Fruit fly (Drosophila melanogaster) whole organism, wandering third instar larva: Measurements from ENCODE around the gene Sodh2.

ENCODE experiments used
- CG32264 ChIP-seq: fragments of 200-800 bp; sonication (Bioruptor generic); optimal IDR thresholded peaks from 2 replicates; lab custom pipeline; 2016; ENCODE audit warnings: missing biosample characterization, missing genetic modification characterization
- CG9705 ChIP-seq: fragments of 200-800 bp; sonication (Bioruptor generic); optimal IDR thresholded peaks from 2 replicates; lab custom pipeline; 2018; ENCODE audit warnings: missing biosample characterization, mild to moderate bottlenecking, missing genetic modification characterization
- CrebA ChIP-seq: fragments of 200-800 bp; sonication (Bioruptor generic); optimal IDR thresholded peaks from 2 replicates; lab custom pipeline; 2016; ENCODE audit warnings: missing biosample characterization, mild to moderate bottlenecking, missing genetic modification characterization, borderline replicate concordance
- Dfd ChIP-seq: fragments of >200 bp; optimal IDR thresholded peaks from 2 replicates; lab custom pipeline; 2017; ENCODE audit warnings: missing biosample characterization, missing genetic modification characterization
- Dif ChIP-seq: fragments of 200-275, 200-300 bp; sonication (Bioruptor generic); optimal IDR thresholded peaks from 2 replicates; lab custom pipeline; 2018; ENCODE audit warnings: missing biosample characterization, missing genetic modification characterization; ENCODE audit not compliant: partially characterized antibody
- HLH106 ChIP-seq: fragments of 200-800 bp; optimal IDR thresholded peaks from 3 replicates; lab custom pipeline; 2019; ENCODE audit warnings: missing biosample characterization, mild to moderate bottlenecking, missing genetic modification characterization, moderate library complexity
- Hnf4 ChIP-seq: fragments of 200-800 bp; sonication (Bioruptor generic); optimal IDR thresholded peaks from 2 replicates; lab custom pipeline; 2016; ENCODE audit warnings: missing biosample characterization, mild to moderate bottlenecking, missing genetic modification characterization
- Hr78 ChIP-seq: fragments of >200 bp; optimal IDR thresholded peaks from 2 replicates; lab custom pipeline; 2017; ENCODE audit warnings: missing biosample characterization, missing genetic modification characterization
- Hr83 ChIP-seq: fragments of 200-300 bp; sonication (Bioruptor generic); optimal IDR thresholded peaks from 2 replicates; lab custom pipeline; 2016; ENCODE audit warnings: missing biosample characterization, mild to moderate bottlenecking, missing genetic modification characterization, moderate library complexity; ENCODE audit not compliant: poor library complexity, severe bottlenecking
- Jra ChIP-seq: sonication (Bioruptor generic); optimal IDR thresholded peaks from 2 replicates; lab custom pipeline; 2016; ENCODE audit warnings: missing biosample characterization, missing genetic modification characterization
- Mio ChIP-seq: sonication (Bioruptor generic); optimal IDR thresholded peaks from 2 replicates; lab custom pipeline; 2016; ENCODE audit warnings: missing biosample characterization, missing genetic modification characterization
- Myc ChIP-seq: fragments of >200 bp; optimal IDR thresholded peaks from 2 replicates; lab custom pipeline; 2017
- N ChIP-seq: fragments of >200 bp; optimal IDR thresholded peaks from 2 replicates; lab custom pipeline; 2018; ENCODE audit warnings: missing biosample characterization, missing external identifiers, missing genetic modification characterization
- OdsH ChIP-seq: fragments of 200-800 bp; sonication (Bioruptor generic); optimal IDR thresholded peaks from 2 replicates; lab custom pipeline; 2016; ENCODE audit warnings: missing biosample characterization, mild to moderate bottlenecking, missing genetic modification characterization
- Rel ChIP-seq, 2 experiments: fragments of 200-800 bp; sonication (Bioruptor generic) in 1 of 2; optimal IDR thresholded peaks; 2 replicates in 1 of 2; 3 replicates in 1 of 2; lab custom pipeline; 2016 to 2019; ENCODE audit warnings: mild to moderate bottlenecking in 2 of 2, missing biosample characterization in 2 of 2, missing genetic modification characterization in 2 of 2, moderate library complexity in 1 of 2
- Sp1 ChIP-seq: fragments of 200-800 bp; sonication (Bioruptor generic); optimal IDR thresholded peaks from 3 replicates; lab custom pipeline; 2019; ENCODE audit warnings: missing biosample characterization, mild to moderate bottlenecking, missing genetic modification characterization, moderate library complexity
- Vsx2 ChIP-seq: fragments of 200-300, 225-300 bp; sonication (Bioruptor generic); optimal IDR thresholded peaks from 2 replicates; lab custom pipeline; 2018; ENCODE audit warnings: missing biosample characterization, missing genetic modification characterization; ENCODE audit not compliant: partially characterized antibody
- brk ChIP-seq: fragments of 200-800 bp; sonication (Bioruptor generic); optimal IDR thresholded peaks from 2 replicates; lab custom pipeline; 2016; ENCODE audit warnings: missing biosample characterization, mild to moderate bottlenecking, missing genetic modification characterization
- dl ChIP-seq, 2 experiments: fragments of 175-275, 200-275 bp in 1 of 2; fragments of 200-275 bp in 1 of 2; sonication (Bioruptor generic); optimal IDR thresholded peaks; lab custom pipeline; 2018; ENCODE audit warnings: mild to moderate bottlenecking in 2 of 2, missing biosample characterization in 2 of 2, missing genetic modification characterization in 2 of 2, moderate library complexity in 2 of 2; ENCODE audit not compliant: partially characterized antibody in 2 of 2, insufficient read depth in 1 of 2
- dmrt93B ChIP-seq: fragments of 200-800 bp; sonication (Bioruptor generic); optimal IDR thresholded peaks from 2 replicates; lab custom pipeline; 2018; ENCODE audit warnings: missing biosample characterization, mild to moderate bottlenecking, missing genetic modification characterization
- dsf ChIP-seq: sonication (Bioruptor generic); optimal IDR thresholded peaks from 2 replicates; lab custom pipeline; 2016; ENCODE audit warnings: missing biosample characterization, missing genetic modification characterization, borderline replicate concordance
- ey ChIP-seq: fragments of 200-800 bp; sonication (Bioruptor generic); optimal IDR thresholded peaks from 2 replicates; lab custom pipeline; 2016; ENCODE audit warnings: missing biosample characterization, missing genetic modification characterization
- foxo ChIP-seq, 2 experiments: fragments of 200-800 bp; sonication (Bioruptor generic); optimal IDR thresholded peaks; 2 replicates in 1 of 2; 3 replicates in 1 of 2; lab custom pipeline; 2016 to 2017; ENCODE audit warnings: missing biosample characterization in 2 of 2, missing genetic modification characterization in 2 of 2
- fru ChIP-seq: fragments of 200-800 bp; sonication (Bioruptor generic); optimal IDR thresholded peaks from 3 replicates; lab custom pipeline; 2016; ENCODE audit warnings: missing biosample characterization, mild to moderate bottlenecking, missing genetic modification characterization
- h ChIP-seq: fragments of 200-800 bp; sonication (Bioruptor generic); optimal IDR thresholded peaks from 3 replicates; lab custom pipeline; 2016; ENCODE audit warnings: missing biosample characterization, mild to moderate bottlenecking, missing genetic modification characterization
- jim ChIP-seq: fragments of 175-275, 200-325 bp; sonication (Bioruptor generic); optimal IDR thresholded peaks from 2 replicates; lab custom pipeline; 2016; ENCODE audit warnings: missing biosample characterization, mild to moderate bottlenecking, missing genetic modification characterization
- lola ChIP-seq: fragments of >200 bp; optimal IDR thresholded peaks from 2 replicates; lab custom pipeline; 2017; ENCODE audit warnings: missing biosample characterization, missing genetic modification characterization
- pan ChIP-seq: fragments of >200 bp; optimal IDR thresholded peaks from 2 replicates; lab custom pipeline; 2017
- psq ChIP-seq: fragments of 200-800 bp; sonication (Bioruptor generic); optimal IDR thresholded peaks from 3 replicates; lab custom pipeline; 2017; ENCODE audit warnings: missing biosample characterization, mild to moderate bottlenecking, missing genetic modification characterization, moderate library complexity
- rgr ChIP-seq: fragments of 200-800 bp; sonication (Bioruptor generic); optimal IDR thresholded peaks from 3 replicates; lab custom pipeline; 2016; ENCODE audit warnings: missing biosample characterization, mild to moderate bottlenecking, missing genetic modification characterization
- sage ChIP-seq: fragments of 200-800 bp; sonication (Bioruptor generic); optimal IDR thresholded peaks from 2 replicates; lab custom pipeline; 2016; ENCODE audit warnings: missing biosample characterization, mild to moderate bottlenecking, missing genetic modification characterization
- sv ChIP-seq: fragments of 200-800 bp; sonication (Bioruptor generic); optimal IDR thresholded peaks from 3 replicates; lab custom pipeline; 2016; ENCODE audit warnings: missing biosample characterization, missing genetic modification characterization
- tai ChIP-seq: sonication (Bioruptor generic); optimal IDR thresholded peaks from 2 replicates; lab custom pipeline; 2016; ENCODE audit warnings: missing biosample characterization, missing genetic modification characterization
- woc ChIP-seq: sonication (Bioruptor generic); optimal IDR thresholded peaks from 2 replicates; lab custom pipeline; 2016; ENCODE audit warnings: missing biosample characterization, mild to moderate bottlenecking, missing genetic modification characterization

Gene Sodh2

dm6 chr3R:10826796-10827524, 49.2 kb upstream of the Sodh2 start, which contains the start of gene Cad86C:
Gene Cad86C, plus strand, starts transcription at chr3R:10827079.
- peak; percentile 93 for TF ChIP-seq Vsx2 (GFP tag; lab: Kevin White, UChicago)
- TF ChIP-seq Hr83 (GFP tag; lab: Kevin White, UChicago): peak; percentile 25
- peak; percentile 33 for TF ChIP-seq h (GFP tag; lab: Kevin White, UChicago)
- peak; percentile 77 to 93 for TF ChIP-seq dl (GFP tag; optimal IDR thresholded peaks at IDR 0.05; lab: Kevin White, UChicago; ENCODE audit: insufficient read depth in 1 of 2, partially characterized antibody in 2 of 2)
- peak; percentile 4 for TF ChIP-seq CrebA (GFP tag; lab: Kevin White, UChicago)
- peak; percentile 11 for TF ChIP-seq sage (GFP tag; lab: Kevin White, UChicago)
- TF ChIP-seq brk (GFP tag; lab: Kevin White, UChicago): peak; percentile 28
- TF ChIP-seq lola (GFP tag; lab: Kevin White, UChicago): no peak
- peak; percentile 67 for TF ChIP-seq Rel (GFP tag; optimal IDR thresholded peaks at IDR 0.05; lab: Kevin White, UChicago)
- no peak for TF ChIP-seq Rel (tag; optimal IDR thresholded peaks at IDR 0.05; lab: Kevin White, UChicago)
- TF ChIP-seq N: no peak
- no peak for TF ChIP-seq Dfd
- no peak for TF ChIP-seq dsf
- TF ChIP-seq rgr: peak; percentile 6
- peak; percentile 93 for TF ChIP-seq Dif (GFP tag; lab: Kevin White, UChicago)

- TF ChIP-seq CG32264 (GFP tag; lab: Kevin White, UChicago): no peak
- TF ChIP-seq Rel (GFP tag; optimal IDR thresholded peaks at IDR 0.05; lab: Kevin White, UChicago): peak; percentile 8
- no peak for TF ChIP-seq Rel (tag; optimal IDR thresholded peaks at IDR 0.05; lab: Kevin White, UChicago)
These were observed 47.5 kb upstream of the Sodh2 start for dm6 chr3R:10828688-10829087.

- TF ChIP-seq Myc (lab: Kevin White, UChicago) (no peak), CrebA (GFP tag; lab: Kevin White, UChicago) (no peak), Hnf4 (GFP tag; lab: Kevin White, UChicago) (no peak), lola (GFP tag; lab: Kevin White, UChicago) (no peak), foxo (GFP tag; optimal IDR thresholded peaks at IDR 0.05; lab: Kevin White, UChicago) (no peak), HLH106 (tag; lab: Kevin White, UChicago) (no peak)
These were observed 46.4 kb upstream of the Sodh2 start for dm6 chr3R:10829746-10830145.

dm6 chr3R:10832526-10833165, 43.5 kb upstream of the Sodh2 start:
- TF ChIP-seq HLH106 (tag; lab: Kevin White, UChicago) (peak; percentile 7), h (GFP tag; lab: Kevin White, UChicago) (peak; percentile 47), CG32264 (GFP tag; lab: Kevin White, UChicago) (no peak), Sp1 (GFP tag; lab: Kevin White, UChicago) (no peak), fru (GFP tag; lab: Kevin White, UChicago) (peak; percentile 34), foxo (GFP tag; optimal IDR thresholded peaks at IDR 0.05; lab: Kevin White, UChicago) (peak in 1 of 2 experiments; percentile 47), dmrt93B (GFP tag; lab: Kevin White, UChicago) (peak; percentile 9)

- TF ChIP-seq ey (GFP tag; lab: Kevin White, UChicago): peak; percentile 90
- peak; percentile 89 for TF ChIP-seq dmrt93B (GFP tag; lab: Kevin White, UChicago)
- TF ChIP-seq N: no peak
- TF ChIP-seq Hr78 (GFP tag; lab: Kevin White, UChicago): no peak
- no peak for TF ChIP-seq dl (GFP tag; optimal IDR thresholded peaks at IDR 0.05; lab: Kevin White, UChicago; ENCODE audit: insufficient read depth in 1 of 2, partially characterized antibody in 2 of 2)
- peak; percentile 90 for TF ChIP-seq Hnf4 (GFP tag; lab: Kevin White, UChicago)
- TF ChIP-seq Dfd: no peak
- TF ChIP-seq h (GFP tag; lab: Kevin White, UChicago): peak; percentile 97
- no peak for TF ChIP-seq pan (lab: Kevin White, UChicago)
- peak; percentile 75 for TF ChIP-seq tai (GFP tag; lab: Kevin White, UChicago)
- TF ChIP-seq OdsH (GFP tag; lab: Kevin White, UChicago): peak; percentile 96
- peak; percentile 79 for TF ChIP-seq Jra (GFP tag; lab: Kevin White, UChicago)
- peak; percentile 6 for TF ChIP-seq Vsx2 (GFP tag; lab: Kevin White, UChicago)
- TF ChIP-seq Sp1 (GFP tag; lab: Kevin White, UChicago): peak; percentile 97
- TF ChIP-seq brk (GFP tag; lab: Kevin White, UChicago): peak; percentile 95
- TF ChIP-seq Myc (lab: Kevin White, UChicago): no peak
- peak; percentile 89 for TF ChIP-seq CrebA (GFP tag; lab: Kevin White, UChicago)
- TF ChIP-seq sv (GFP tag; lab: Kevin White, UChicago): no peak
- no peak for TF ChIP-seq Mio (GFP tag; lab: Kevin White, UChicago)
- peak; percentile 92 for TF ChIP-seq psq (GFP tag; lab: Kevin White, UChicago)
- peak; percentile 57 for TF ChIP-seq dsf
- no peak for TF ChIP-seq Dif (GFP tag; lab: Kevin White, UChicago)
- peak; percentile 92 for TF ChIP-seq woc (GFP tag; lab: Kevin White, UChicago)
- no peak for TF ChIP-seq jim
- TF ChIP-seq foxo (GFP tag; optimal IDR thresholded peaks at IDR 0.05; lab: Kevin White, UChicago): peak; percentile 67 to 97
- TF ChIP-seq Hr83 (GFP tag; lab: Kevin White, UChicago): peak; percentile 63
- peak; percentile 90 for TF ChIP-seq CG9705
- no peak for TF ChIP-seq lola (GFP tag; lab: Kevin White, UChicago)
These were observed 41.3 kb upstream of the Sodh2 start for dm6 chr3R:10834893-10835292.
